Fruit fly (Drosophila melanogaster) whole organism, embryonic: ENCODE measurements around the gene CG34149.

Experiments
- Atf3 ChIP-seq: fragments of 200-800 bp; sonication (Bioruptor generic); optimal IDR thresholded peaks from 3 replicates; lab custom pipeline; 2016; ENCODE audit warnings: missing biosample characterization, missing genetic modification characterization
- CG1529 ChIP-seq: fragments of 200-800 bp; sonication (Bioruptor generic); optimal IDR thresholded peaks from 3 replicates; lab custom pipeline; 2018; ENCODE audit warnings: missing biosample characterization, missing genetic modification characterization
- CG15601 ChIP-seq: fragments of 200-800 bp; sonication (Bioruptor generic); optimal IDR thresholded peaks from 3 replicates; lab custom pipeline; 2019; ENCODE audit warnings: missing biosample characterization, mild to moderate bottlenecking, missing genetic modification characterization, moderate library complexity
- CG17802 ChIP-seq: fragments of 200-800 bp; sonication (Bioruptor generic); optimal IDR thresholded peaks from 2 replicates; lab custom pipeline; 2018; ENCODE audit warnings: missing biosample characterization, mild to moderate bottlenecking, missing genetic modification characterization, moderate library complexity
- CG1792 ChIP-seq: fragments of 200-800 bp; sonication (Bioruptor generic); optimal IDR thresholded peaks from 2 replicates; lab custom pipeline; 2016; ENCODE audit warnings: missing biosample characterization, missing genetic modification characterization
- CG2116 ChIP-seq: fragments of 200-800 bp; sonication (Bioruptor generic); optimal IDR thresholded peaks from 3 replicates; lab custom pipeline; 2018; ENCODE audit warnings: missing biosample characterization, mild to moderate bottlenecking, missing genetic modification characterization
- CG31388 ChIP-seq: fragments of 200-800 bp; sonication (Bioruptor generic); optimal IDR thresholded peaks from 2 replicates; lab custom pipeline; 2016; ENCODE audit warnings: missing biosample characterization, missing genetic modification characterization
- CG5953 ChIP-seq: fragments of 200-800 bp; sonication (Bioruptor generic); IDR thresholded peaks from 2 replicates; pipeline ENCODE4 v1.3.6; 2022; ENCODE audit warnings: missing biosample characterization, missing genetic modification characterization
- CG7987 ChIP-seq: fragments of 200-800 bp; sonication (Bioruptor generic); optimal IDR thresholded peaks from 2 replicates; lab custom pipeline; 2018; ENCODE audit warnings: missing biosample characterization, mild to moderate bottlenecking, missing genetic modification characterization, moderate library complexity
- CG8290 ChIP-seq, 3 experiments: fragments of 200-800 bp; sonication (Bioruptor generic); optimal IDR thresholded peaks; 2 replicates each; lab custom pipeline; 2016 to 2019; ENCODE audit warnings: missing biosample characterization in 3 of 3, missing genetic modification characterization in 3 of 3, mild to moderate bottlenecking in 2 of 3, moderate library complexity in 1 of 3
- CG8478 ChIP-seq: fragments of >200 bp; optimal IDR thresholded peaks from 2 replicates; lab custom pipeline; 2018
- CG9609 ChIP-seq: fragments of 200-800 bp; sonication (Bioruptor generic); optimal IDR thresholded peaks from 3 replicates; lab custom pipeline; 2016; ENCODE audit warnings: missing biosample characterization, missing genetic modification characterization
- CG9727 ChIP-seq: fragments of 200-800 bp; sonication (Bioruptor generic); optimal IDR thresholded peaks from 3 replicates; lab custom pipeline; 2017; ENCODE audit warnings: missing biosample characterization, mild to moderate bottlenecking, missing genetic modification characterization
- CG9876 ChIP-seq: fragments of 200-800 bp; sonication (Bioruptor generic); optimal IDR thresholded peaks from 2 replicates; lab custom pipeline; 2016; ENCODE audit warnings: missing biosample characterization, missing genetic modification characterization
- CkIIα-i1 ChIP-seq: fragments of 200-800 bp; sonication (Bioruptor generic); IDR thresholded peaks from 2 replicates; pipeline ENCODE4 v1.3.6; 2022; ENCODE audit warnings: missing biosample characterization, missing genetic modification characterization
- Drgx ChIP-seq: fragments of 200-800 bp; sonication (Bioruptor generic); IDR thresholded peaks from 2 replicates; pipeline ENCODE4 v1.3.6; 2022; ENCODE audit warnings: missing biosample characterization, missing genetic modification characterization
- Ets65A ChIP-seq: fragments of 200-800 bp; sonication (Bioruptor generic); peaks from one replicate; lab custom pipeline; 2016; ENCODE audit warnings: missing biosample characterization, missing genetic modification characterization
- Fer2 ChIP-seq: fragments of 200-800 bp; sonication (Bioruptor generic); optimal IDR thresholded peaks from 2 replicates; lab custom pipeline; 2018; ENCODE audit warnings: missing biosample characterization, mild to moderate bottlenecking, missing genetic modification characterization, moderate library complexity
- Hmr ChIP-seq: fragments of 200-800 bp; sonication (Bioruptor generic); optimal IDR thresholded peaks from 3 replicates; lab custom pipeline; 2017; ENCODE audit warnings: mild to moderate bottlenecking, missing biosample characterization, missing genetic modification reagents, missing genetic modification characterization
- Hr39 ChIP-seq: fragments of >200 bp; optimal IDR thresholded peaks from 2 replicates; lab custom pipeline; 2017
- Jarid2 ChIP-seq: fragments of 200-800 bp; sonication (Bioruptor generic); optimal IDR thresholded peaks from 3 replicates; lab custom pipeline; 2017; ENCODE audit warnings: mild to moderate bottlenecking, missing biosample characterization, missing genetic modification reagents, missing genetic modification characterization
- Med ChIP-seq: fragments of 200-800 bp; sonication (Bioruptor generic); peaks from one replicate; lab custom pipeline; 2016; ENCODE audit warnings: missing biosample characterization, missing genetic modification characterization, mild to moderate bottlenecking, inconsistent platforms, moderate library complexity
- Oaz ChIP-seq: fragments of 200-800 bp; sonication (Bioruptor generic); IDR thresholded peaks from 2 replicates; pipeline ENCODE4 v1.3.6; 2022; ENCODE audit warnings: missing biosample characterization, missing genetic modification characterization
- Optix ChIP-seq: fragments of 200-800 bp; sonication (Bioruptor generic); IDR thresholded peaks from 3 replicates; pipeline ENCODE4 v1.3.6; 2022; ENCODE audit warnings: missing biosample characterization, missing genetic modification characterization
- Pdp1 ChIP-seq, 2 experiments: fragments of 200-800 bp; sonication (Bioruptor generic); optimal IDR thresholded peaks; 3 replicates each; lab custom pipeline; 2016; ENCODE audit warnings: missing biosample characterization in 2 of 2, missing genetic modification characterization in 2 of 2, mild to moderate bottlenecking in 1 of 2, moderate library complexity in 1 of 2
- Sin3A ChIP-seq: fragments of >200 bp; optimal IDR thresholded peaks from 2 replicates; lab custom pipeline; 2018
- ase ChIP-seq: fragments of 200-800 bp; sonication (Bioruptor generic); IDR thresholded peaks from 3 replicates; pipeline ENCODE4 v1.3.6; 2022; ENCODE audit warnings: missing biosample characterization, missing genetic modification characterization
- bab2 ChIP-seq: fragments of 200-800 bp; sonication (Bioruptor generic); optimal IDR thresholded peaks from 2 replicates; lab custom pipeline; 2016; ENCODE audit warnings: missing biosample characterization, missing genetic modification characterization
- bcd ChIP-seq: fragments of 200-800 bp; sonication (Bioruptor generic); optimal IDR thresholded peaks from 2 replicates; lab custom pipeline; 2017; ENCODE audit warnings: missing biosample characterization, mild to moderate bottlenecking, missing genetic modification characterization
- caup ChIP-seq: fragments of 200-800 bp; sonication (Bioruptor generic); optimal IDR thresholded peaks from 3 replicates; lab custom pipeline; 2017; ENCODE audit warnings: missing biosample characterization, mild to moderate bottlenecking, missing genetic modification characterization, moderate library complexity; ENCODE audit not compliant: severe bottlenecking
- chm ChIP-seq: fragments of 200-800 bp; sonication (Bioruptor generic); IDR thresholded peaks from 2 replicates; pipeline ENCODE4 v1.3.6; 2022; ENCODE audit warnings: missing biosample characterization, missing genetic modification characterization
- disco-r ChIP-seq: fragments of 200-800 bp; sonication (Bioruptor generic); optimal IDR thresholded peaks from 2 replicates; lab custom pipeline; 2016; ENCODE audit warnings: missing biosample characterization, missing genetic modification characterization
- dysf ChIP-seq: fragments of 200-800 bp; sonication (Bioruptor generic); IDR thresholded peaks from 3 replicates; pipeline ENCODE4 v1.3.6; 2022; ENCODE audit warnings: missing biosample characterization, missing genetic modification characterization
- grau ChIP-seq: fragments of 200-800 bp; optimal IDR thresholded peaks from 3 replicates; lab custom pipeline; 2019; ENCODE audit warnings: missing biosample characterization, mild to moderate bottlenecking, missing genetic modification characterization, moderate library complexity
- ken ChIP-seq: fragments of 200-800 bp; sonication (Bioruptor generic); IDR thresholded peaks from 3 replicates; pipeline ENCODE4 v1.3.6; 2022; ENCODE audit warnings: missing biosample characterization, missing genetic modification characterization
- knrl ChIP-seq: fragments of 200-800 bp; sonication (Bioruptor generic); IDR thresholded peaks from 3 replicates; pipeline ENCODE4 v1.3.6; 2022; ENCODE audit warnings: missing biosample characterization, missing genetic modification characterization; ENCODE audit not compliant: partially characterized antibody
- lilli ChIP-seq: fragments of 200-800 bp; sonication (Bioruptor generic); optimal IDR thresholded peaks from 3 replicates; lab custom pipeline; 2016; ENCODE audit warnings: missing biosample characterization, missing genetic modification characterization
- lola ChIP-seq, 3 experiments: fragments of >200 bp in 2 of 3; fragments of 200-800 bp in 1 of 3; sonication (Bioruptor generic) in 1 of 3; optimal IDR thresholded peaks; 2 replicates each; lab custom pipeline; 2017 to 2019; ENCODE audit warnings: missing biosample characterization in 3 of 3, missing genetic modification characterization in 3 of 3, mild to moderate bottlenecking in 1 of 3, moderate library complexity in 1 of 3
- pnt ChIP-seq: fragments of 200-800 bp; sonication (Bioruptor generic); optimal IDR thresholded peaks from 3 replicates; lab custom pipeline; 2016; ENCODE audit warnings: missing biosample characterization, missing genetic modification characterization
- pzg ChIP-seq: fragments of 200-800 bp; sonication (Bioruptor generic); optimal IDR thresholded peaks from 3 replicates; lab custom pipeline; 2018; ENCODE audit warnings: missing biosample characterization, mild to moderate bottlenecking, missing genetic modification characterization, moderate library complexity
- rib ChIP-seq: fragments of 200-800 bp; sonication (Bioruptor generic); IDR thresholded peaks from 2 replicates; pipeline ENCODE4 v1.3.6; 2022; ENCODE audit warnings: missing biosample characterization, missing genetic modification characterization
- schlank ChIP-seq: fragments of 200-800 bp; sonication (Bioruptor generic); optimal IDR thresholded peaks from 2 replicates; lab custom pipeline; 2018; ENCODE audit warnings: missing biosample characterization, mild to moderate bottlenecking, missing genetic modification characterization
- slou ChIP-seq: fragments of 200-800 bp; sonication (Bioruptor generic); optimal IDR thresholded peaks from 3 replicates; lab custom pipeline; 2016; ENCODE audit warnings: missing biosample characterization, missing genetic modification characterization
- ssp ChIP-seq: fragments of 200-800 bp; sonication (Bioruptor generic); IDR thresholded peaks from 2 replicates; pipeline ENCODE4 v1.3.6; 2022; ENCODE audit warnings: missing biosample characterization, missing genetic modification characterization
- stwl ChIP-seq: fragments of 200-800 bp; sonication (Bioruptor generic); optimal IDR thresholded peaks from 3 replicates; lab custom pipeline; 2018; ENCODE audit warnings: missing biosample characterization, mild to moderate bottlenecking, missing genetic modification characterization, moderate library complexity
- sug ChIP-seq: fragments of 200-800 bp; optimal IDR thresholded peaks from 2 replicates; lab custom pipeline; 2019; ENCODE audit warnings: missing biosample characterization, mild to moderate bottlenecking, missing genetic modification characterization, moderate library complexity
- vnd ChIP-seq: fragments of 200-800 bp; sonication (Bioruptor generic); IDR thresholded peaks from 3 replicates; pipeline ENCODE4 v1.3.6; 2022; ENCODE audit warnings: missing biosample characterization, missing genetic modification characterization; ENCODE audit not compliant: partially characterized antibody
- vvl ChIP-seq: fragments of 200-800 bp; sonication (Bioruptor generic); IDR thresholded peaks from 2 replicates; pipeline ENCODE4 v1.3.6; 2022; ENCODE audit warnings: missing biosample characterization, missing genetic modification characterization
- zfh2 ChIP-seq: fragments of 200-800 bp; sonication (Bioruptor generic); optimal IDR thresholded peaks from 2 replicates; lab custom pipeline; 2016; ENCODE audit warnings: missing biosample characterization, missing genetic modification characterization

The CG34149 gene

DNA sequence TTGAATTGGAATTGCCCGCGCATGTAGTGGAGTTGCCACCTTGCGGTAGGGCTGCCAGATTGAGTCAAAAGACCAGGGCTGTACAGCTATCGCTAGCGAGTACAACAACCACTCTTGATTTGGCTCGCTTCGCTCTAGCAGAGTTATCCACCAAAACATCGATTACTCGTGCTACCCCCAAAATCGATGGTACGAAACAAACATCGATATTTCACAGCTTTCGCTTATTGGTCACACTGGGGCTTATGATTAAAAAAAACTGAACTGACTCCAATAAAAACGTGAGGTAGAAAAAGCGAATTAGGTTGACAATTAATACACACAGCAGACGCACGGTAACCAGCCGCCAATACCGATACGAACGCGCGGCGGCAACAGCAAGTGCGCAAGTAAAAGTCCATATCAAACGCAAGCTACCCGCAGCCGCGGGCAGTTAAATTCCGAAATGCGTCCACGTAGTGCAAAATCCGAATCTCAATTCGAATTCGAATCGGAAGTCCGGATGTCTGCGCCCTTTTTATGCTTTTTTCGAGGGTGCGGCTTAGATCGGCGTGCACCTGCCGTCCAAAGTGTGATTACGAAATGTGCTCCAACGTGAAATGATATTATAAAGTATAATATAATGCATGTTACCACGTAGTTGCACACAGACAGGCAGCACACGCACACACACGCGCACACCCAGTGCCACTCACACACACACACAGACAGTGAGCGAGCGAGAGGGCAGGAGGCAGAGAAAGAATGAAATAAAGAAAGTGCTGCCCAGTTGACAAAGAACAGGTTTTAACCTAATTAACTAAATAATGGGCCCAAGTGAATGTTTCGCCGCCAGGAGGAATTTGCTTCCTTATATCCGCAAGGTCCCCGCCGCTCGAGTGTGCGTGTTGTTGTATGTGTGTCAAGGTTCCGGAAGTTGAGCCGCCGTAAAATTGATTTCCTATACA, 23.2 kb upstream of the CG34149 start, which contains the start of gene Sar1 (continued):
- peak; percentile 60 for TF ChIP-seq sug (tag; lab: Kevin White, UChicago)
- peak; percentile 29 for TF ChIP-seq bcd (GFP tag; lab: Kevin White, UChicago)
- no peak for TF ChIP-seq Oaz (GFP tag; lab: Robert Waterston, UW)
- TF ChIP-seq dysf = no peak
- peak; percentile 90 for TF ChIP-seq Med (GFP tag; lab: Kevin White, UChicago)
- peak; percentile 81 for TF ChIP-seq Sin3A (lab: Kevin White, UChicago)
- peak; percentile 29 for TF ChIP-seq CG8478 (lab: Kevin White, UChicago)
- TF ChIP-seq CG7987 (GFP tag; lab: Kevin White, UChicago) = peak; percentile 14
- TF ChIP-seq vvl (GFP tag; lab: Robert Waterston, UW) = peak; percentile 72
- TF ChIP-seq ken = no peak
- TF ChIP-seq schlank (tag; lab: Kevin White, UChicago) = no peak
- no peak for TF ChIP-seq Jarid2 (GFP tag; lab: Kevin White, UChicago)
- TF ChIP-seq disco-r (GFP tag; lab: Kevin White, UChicago) = peak; percentile 26
- TF ChIP-seq CG1792 (GFP tag; lab: Kevin White, UChicago) = peak; percentile 35
- no peak for TF ChIP-seq CG9727
- peak; percentile 94 for TF ChIP-seq stwl (tag; lab: Kevin White, UChicago)
- no peak for TF ChIP-seq rib
- TF ChIP-seq pzg (GFP tag; lab: Kevin White, UChicago) = peak; percentile 100
- TF ChIP-seq slou = no peak
- peak; percentile 55 for TF ChIP-seq CG8290 (GFP tag; optimal IDR thresholded peaks at IDR 0.05; lab: Kevin White, UChicago)
- TF ChIP-seq CG8290 (tag; optimal IDR thresholded peaks at IDR 0.05; lab: Kevin White, UChicago) = peak in 1 of 2 experiments; percentile 92
- no peak for TF ChIP-seq CG17802 (tag; lab: Kevin White, UChicago)
- TF ChIP-seq CG31388 (GFP tag; lab: Kevin White, UChicago) = no peak
- peak; percentile 86 for TF ChIP-seq Hmr (GFP tag; lab: Kevin White, UChicago)
- peak; percentile 41 for TF ChIP-seq CG9609 (GFP tag; lab: Kevin White, UChicago)
- no peak for TF ChIP-seq CkIIα-i1
- 0 out of 2 replicates have a peak, but pooled peaks have one; percentile 18 for TF ChIP-seq chm (GFP tag; lab: Robert Waterston, UW)
- TF ChIP-seq Atf3 (GFP tag; lab: Kevin White, UChicago) = no peak
- TF ChIP-seq vnd (GFP tag; lab: Robert Waterston, UW) = peak; percentile 80
- TF ChIP-seq knrl (GFP tag; lab: Robert Waterston, UW) = peak; percentile 95
- peak; percentile 41 for TF ChIP-seq grau (tag; lab: Kevin White, UChicago)
- peak; percentile 66 for TF ChIP-seq CG15601 (tag; lab: Kevin White, UChicago)
- TF ChIP-seq bab2 (GFP tag; lab: Kevin White, UChicago) = no peak
- TF ChIP-seq Hr39 (lab: Kevin White, UChicago) = no peak
- TF ChIP-seq CG5953 (GFP tag; lab: Robert Waterston, UW) = no peak
- no peak for TF ChIP-seq Optix
- TF ChIP-seq Fer2 (tag; lab: Kevin White, UChicago) = no peak
- peak; percentile 95 for TF ChIP-seq Ets65A (GFP tag; lab: Kevin White, UChicago)
- TF ChIP-seq CG2116 (GFP tag; lab: Kevin White, UChicago) = peak; percentile 83
- TF ChIP-seq lilli = peak; percentile 42
- TF ChIP-seq Drgx (GFP tag; lab: Robert Waterston, UW) = no peak
- TF ChIP-seq Pdp1 (GFP tag; optimal IDR thresholded peaks at IDR 0.05; lab: Kevin White, UChicago) = peak in 1 of 2 experiments; percentile 59
- TF ChIP-seq CG1529 (GFP tag; lab: Kevin White, UChicago) = no peak
- no peak for TF ChIP-seq lola (GFP tag; optimal IDR thresholded peaks at IDR 0.05; lab: Kevin White, UChicago)
- TF ChIP-seq CG9876 (GFP tag; lab: Kevin White, UChicago) = peak; percentile 40
- no peak for TF ChIP-seq pnt (GFP tag; lab: Kevin White, UChicago)
- TF ChIP-seq ssp (GFP tag; lab: Robert Waterston, UW) = no peak
- no peak for TF ChIP-seq ase (GFP tag; lab: Robert Waterston, UW)
- TF ChIP-seq zfh2 = peak; percentile 42
- peak; percentile 22 for TF ChIP-seq caup (GFP tag; lab: Kevin White, UChicago)
